Worm (Caenorhabditis elegans): Measurements from ENCODE around the gene srx-64.

DNA sequence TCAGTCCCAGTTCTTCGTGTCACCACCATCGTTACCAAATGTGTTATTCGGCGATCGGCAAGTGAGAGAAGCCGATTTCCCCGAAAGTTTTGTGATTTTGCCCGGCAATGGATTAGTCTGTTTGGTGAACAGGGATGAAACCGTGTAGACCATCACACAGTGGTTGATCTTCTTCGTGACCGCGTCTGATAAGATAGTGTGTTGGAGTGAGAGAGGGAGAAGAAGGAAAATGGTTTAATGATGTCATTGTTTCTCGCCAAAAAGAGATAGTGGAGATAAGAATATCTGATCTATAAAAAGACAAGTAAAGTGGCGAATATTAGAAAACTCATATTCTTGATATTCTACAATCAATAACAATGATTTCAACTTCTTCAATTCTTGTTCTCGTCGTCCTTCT is 50.6 kb downstream of the srx-64 start, which contains the start of gene nlp-31:
- TF ChIP-seq bed-2 (GFP tag; IDR thresholded peaks at IDR 0.05) = no peak
- TF ChIP-seq unc-130 (GFP tag; optimal IDR thresholded peaks at IDR 0.05) = no peak
- no peak for TF ChIP-seq unc-62 (GFP tag; optimal IDR thresholded peaks at IDR 0.05)
- no peak for TF ChIP-seq let-607 (tag; optimal IDR thresholded peaks at IDR 0.05)
- no peak for TF ChIP-seq cebp-1 (GFP tag; IDR thresholded peaks at IDR 0.05)
- TF ChIP-seq cebp-1 (tag; optimal IDR thresholded peaks at IDR 0.05) = no peak
- no peak for TF ChIP-seq F52B5.7 (tag; optimal IDR thresholded peaks at IDR 0.05)
- no peak for TF ChIP-seq dpl-1 (GFP tag; optimal IDR thresholded peaks at IDR 0.05)
- no peak for TF ChIP-seq hlh-26 (GFP tag; conservative IDR thresholded peaks at IDR 0.05)
- TF ChIP-seq Y67H2A.10 (GFP tag; conservative IDR thresholded peaks at IDR 0.05) = no peak
- no peak for TF ChIP-seq dpff-1 (tag; optimal IDR thresholded peaks at IDR 0.05)
- no peak for TF ChIP-seq Y95B8A.8 (GFP tag; IDR thresholded peaks at IDR 0.05)
